Worm (Caenorhabditis elegans) whole organism, young adult: ENCODE results near the gene T04C4.3.

Experiments
- B0019.2 ChIP-seq: fragments of 200-800 bp; sonication (Bioruptor generic); conservative IDR thresholded peaks from 2 replicates; pipeline ENCODE4 v1.3.6; 2022; ENCODE audit warnings: missing genetic modification reagents, missing genetic modification characterization, missing compliant biosample characterization
- C06A6.2 ChIP-seq: fragments of 200-800 bp; sonication (Bioruptor generic); conservative IDR thresholded peaks from 2 replicates; pipeline ENCODE4 v1.3.6; 2022; ENCODE audit warnings: missing genetic modification characterization, missing compliant biosample characterization
- C17E4.6 ChIP-seq: fragments of 200-800 bp; sonication (Bioruptor generic); IDR thresholded peaks from 2 replicates; pipeline ENCODE4 v1.3.6; 2022; ENCODE audit warnings: missing genetic modification reagents, missing genetic modification characterization, missing compliant biosample characterization
- F10E7.11 ChIP-seq: sonication (generic microtip); optimal IDR thresholded peaks from 2 replicates; lab custom pipeline; 2017; ENCODE audit warnings: mild to moderate bottlenecking, missing genetic modification characterization, moderate library complexity, missing compliant biosample characterization
- F23B12.7 ChIP-seq: sonication (generic microtip); optimal IDR thresholded peaks from 2 replicates; lab custom pipeline; 2017; ENCODE audit warnings: missing genetic modification characterization, mild to moderate bottlenecking, missing compliant biosample characterization, antibody characterized with exemption, moderate library complexity; ENCODE audit not compliant: insufficient read depth
- F39B2.1 ChIP-seq: fragments of 200-800 bp; sonication (Bioruptor generic); IDR thresholded peaks from 2 replicates; pipeline ENCODE4 v1.3.6; 2022; ENCODE audit warnings: missing genetic modification reagents, missing genetic modification characterization, missing compliant biosample characterization
- F57A8.1 ChIP-seq: fragments of 200-800 bp; sonication (Bioruptor generic); optimal IDR thresholded peaks from 2 replicates; lab custom pipeline; 2018; ENCODE audit warnings: mild to moderate bottlenecking, missing genetic modification characterization, moderate library complexity, missing compliant biosample characterization
- F57C9.4 ChIP-seq: sonication (generic microtip); optimal IDR thresholded peaks from 2 replicates; lab custom pipeline; 2017; ENCODE audit warnings: mild to moderate bottlenecking, missing genetic modification characterization, missing compliant biosample characterization
- Y53G8AR.9 ChIP-seq: fragments of 200-800 bp; sonication (Bioruptor generic); conservative IDR thresholded peaks from 2 replicates; pipeline ENCODE4 v1.3.6; 2022; ENCODE audit warnings: missing genetic modification reagents, missing genetic modification characterization, missing compliant biosample characterization
- Y67H2A.10 ChIP-seq: fragments of 200-800 bp; sonication (Bioruptor generic); conservative IDR thresholded peaks from 2 replicates; pipeline ENCODE4 v1.3.6; 2022; ENCODE audit warnings: missing genetic modification reagents, missing genetic modification characterization, missing compliant biosample characterization
- Y95B8A.8 ChIP-seq: fragments of 200-800 bp; sonication (Bioruptor generic); IDR thresholded peaks from 2 replicates; pipeline ENCODE4 v1.3.6; 2022; ENCODE audit warnings: missing genetic modification reagents, missing genetic modification characterization, missing compliant biosample characterization
- aptf-3 ChIP-seq: fragments of 200-800 bp; sonication (Bioruptor generic); IDR thresholded peaks from 2 replicates; pipeline ENCODE4 v1.3.6; 2022; ENCODE audit warnings: missing genetic modification characterization, missing compliant biosample characterization
- athp-1 ChIP-seq: sonication (generic microtip); optimal IDR thresholded peaks from 2 replicates; lab custom pipeline; 2017; ENCODE audit warnings: mild to moderate bottlenecking, missing genetic modification characterization, missing compliant biosample characterization
- attf-5 ChIP-seq: fragments of 200-800 bp; sonication (Bioruptor generic); optimal IDR thresholded peaks from 2 replicates; lab custom pipeline; 2018; ENCODE audit warnings: mild to moderate bottlenecking, missing genetic modification characterization, missing compliant biosample characterization
- attf-6 ChIP-seq: fragments of 200-800 bp; sonication (Bioruptor generic); IDR thresholded peaks from 2 replicates; pipeline ENCODE4 v1.3.6; 2022; ENCODE audit warnings: missing genetic modification reagents, missing genetic modification characterization, missing compliant biosample characterization
- bed-2 ChIP-seq: fragments of 200-800 bp; sonication (Bioruptor generic); IDR thresholded peaks from 2 replicates; pipeline ENCODE4 v1.3.6; 2022; ENCODE audit warnings: missing genetic modification reagents, missing genetic modification characterization, missing compliant biosample characterization
- ccch-3 ChIP-seq: fragments of 200-800 bp; sonication (Bioruptor generic); optimal IDR thresholded peaks from 2 replicates; lab custom pipeline; 2018; ENCODE audit warnings: mild to moderate bottlenecking, missing genetic modification characterization, missing compliant biosample characterization
- ceh-100 ChIP-seq: fragments of 200-800 bp; sonication (Bioruptor generic); IDR thresholded peaks from 2 replicates; pipeline ENCODE4 v1.3.6; 2022; ENCODE audit warnings: missing genetic modification reagents, missing genetic modification characterization, missing compliant biosample characterization
- ceh-58 ChIP-seq: fragments of 200-800 bp; sonication (Bioruptor generic); IDR thresholded peaks from 2 replicates; pipeline ENCODE4 v1.3.6; 2022; ENCODE audit warnings: missing genetic modification characterization, missing compliant biosample characterization
- ceh-79 ChIP-seq: sonication (generic microtip); optimal IDR thresholded peaks from 2 replicates; lab custom pipeline; 2017; ENCODE audit warnings: mild to moderate bottlenecking, missing genetic modification characterization, missing compliant biosample characterization
- chd-7 ChIP-seq: sonication (generic microtip); optimal IDR thresholded peaks from 2 replicates; lab custom pipeline; 2016; ENCODE audit warnings: mild to moderate bottlenecking, missing genetic modification characterization, moderate library complexity, missing compliant biosample characterization
- die-1 ChIP-seq: sonication (generic microtip); optimal IDR thresholded peaks from 2 replicates; lab custom pipeline; 2016; ENCODE audit warnings: missing genotype, mild to moderate bottlenecking, missing genetic modification characterization, missing compliant biosample characterization
- egl-18 ChIP-seq: fragments of 200-800 bp; sonication (Bioruptor generic); IDR thresholded peaks from 2 replicates; pipeline ENCODE4 v1.3.6; 2022; ENCODE audit warnings: missing genetic modification reagents, missing genetic modification characterization, missing compliant biosample characterization
- egl-44 ChIP-seq: fragments of 200-800 bp; sonication (Bioruptor generic); IDR thresholded peaks from 2 replicates; pipeline ENCODE4 v1.3.6; 2022; ENCODE audit warnings: missing genetic modification reagents, missing genetic modification characterization, missing compliant biosample characterization
- egrh-3 ChIP-seq: fragments of 200-800 bp; sonication (Bioruptor generic); IDR thresholded peaks from 2 replicates; pipeline ENCODE4 v1.3.6; 2022; ENCODE audit warnings: missing genetic modification reagents, missing genetic modification characterization, missing compliant biosample characterization
- ekl-4 ChIP-seq: fragments of 200-800 bp; sonication (Bioruptor generic); IDR thresholded peaks from 2 replicates; pipeline ENCODE4 v1.3.6; 2022; ENCODE audit warnings: missing genetic modification reagents, missing genetic modification characterization, missing compliant biosample characterization
- gei-17 ChIP-seq: fragments of 200-800 bp; sonication (Bioruptor generic); optimal IDR thresholded peaks from 2 replicates; lab custom pipeline; 2018; ENCODE audit warnings: mild to moderate bottlenecking, missing genetic modification characterization, missing compliant biosample characterization
- hlh-26 ChIP-seq: fragments of 200-800 bp; sonication (Bioruptor generic); conservative IDR thresholded peaks from 2 replicates; pipeline ENCODE4 v1.3.6; 2022; ENCODE audit warnings: missing genetic modification reagents, missing genetic modification characterization, missing compliant biosample characterization
- hmg-20 ChIP-seq: fragments of 200-800 bp; sonication (Bioruptor generic); IDR thresholded peaks from 2 replicates; pipeline ENCODE4 v1.3.6; 2022; ENCODE audit warnings: missing genetic modification reagents, missing genetic modification characterization, missing compliant biosample characterization
- hrde-1 ChIP-seq: sonication (generic microtip); optimal IDR thresholded peaks from 2 replicates; lab custom pipeline; 2016; ENCODE audit warnings: missing genetic modification characterization, mild to moderate bottlenecking, missing compliant biosample characterization, moderate library complexity, missing genotype, missing genetic modification reagents, borderline replicate concordance
- lag-1 ChIP-seq: fragments of 200-800 bp; sonication (Bioruptor generic); IDR thresholded peaks from 2 replicates; pipeline ENCODE4 v1.3.6; 2022; ENCODE audit warnings: missing genetic modification reagents, missing genetic modification characterization, missing compliant biosample characterization
- lin-35 ChIP-seq, 3 experiments: fragments of 150-350 bp in 2 of 3; sonication (generic microtip) in 1 of 3; optimal IDR thresholded peaks; 2 replicates each; lab custom pipeline; 2014 to 2018; ENCODE audit warnings: missing biosample characterization in 3 of 3, missing genetic modification characterization in 3 of 3, missing genetic modification reagents in 3 of 3
- lin-40 ChIP-seq: sonication (generic microtip); optimal IDR thresholded peaks from 2 replicates; lab custom pipeline; 2016; ENCODE audit warnings: missing genetic modification characterization, mild to moderate bottlenecking, missing compliant biosample characterization, missing genotype, missing genetic modification reagents
- lsl-1 ChIP-seq: fragments of 200-800 bp; sonication (Bioruptor generic); optimal IDR thresholded peaks from 2 replicates; lab custom pipeline; 2018; ENCODE audit warnings: mild to moderate bottlenecking, missing genetic modification characterization, moderate library complexity, missing compliant biosample characterization
- lsy-27 ChIP-seq: sonication (generic microtip); optimal IDR thresholded peaks from 2 replicates; lab custom pipeline; 2017; ENCODE audit warnings: missing genetic modification characterization, mild to moderate bottlenecking, missing compliant biosample characterization, antibody characterized with exemption, missing genotype, borderline replicate concordance; ENCODE audit not compliant: insufficient read depth
- madf-8 ChIP-seq: fragments of 200-800 bp; sonication (Bioruptor generic); conservative IDR thresholded peaks from 2 replicates; pipeline ENCODE4 v1.3.6; 2022; ENCODE audit warnings: missing genetic modification reagents, missing genetic modification characterization, missing compliant biosample characterization
- nfya-1 ChIP-seq: sonication (generic microtip); optimal IDR thresholded peaks from 2 replicates; lab custom pipeline; 2017; ENCODE audit warnings: antibody characterized with exemption, missing compliant biosample characterization, missing genetic modification characterization, borderline replicate concordance; ENCODE audit not compliant: insufficient read depth
- sea-2 ChIP-seq: fragments of 200-800 bp; sonication (Bioruptor generic); IDR thresholded peaks from 2 replicates; pipeline ENCODE4 v1.3.6; 2022; ENCODE audit warnings: missing genetic modification characterization, missing compliant biosample characterization
- somi-1 ChIP-seq: fragments of 200-800 bp; sonication (Bioruptor generic); optimal IDR thresholded peaks from 2 replicates; lab custom pipeline; 2018; ENCODE audit warnings: mild to moderate bottlenecking, missing genetic modification characterization, missing compliant biosample characterization
- tbp1 ChIP-seq: fragments of 200-800 bp; sonication (Bioruptor generic); optimal IDR thresholded peaks from 2 replicates; lab custom pipeline; 2018; ENCODE audit warnings: mild to moderate bottlenecking, missing genetic modification characterization, missing compliant biosample characterization
- tbx-9 ChIP-seq: sonication (generic microtip); optimal IDR thresholded peaks from 2 replicates; lab custom pipeline; 2016; ENCODE audit warnings: borderline replicate concordance, missing genetic modification characterization, inconsistent platforms, missing compliant biosample characterization
- tlf-1 ChIP-seq: fragments of 200-800 bp; sonication (Bioruptor generic); optimal IDR thresholded peaks from 2 replicates; lab custom pipeline; 2018; ENCODE audit warnings: mild to moderate bottlenecking, missing genetic modification characterization, missing compliant biosample characterization
- zfh-2 ChIP-seq: fragments of 200-800 bp; sonication (Bioruptor generic); conservative IDR thresholded peaks from 2 replicates; pipeline ENCODE4 v1.3.6; 2022; ENCODE audit warnings: missing genetic modification reagents, missing genetic modification characterization, missing compliant biosample characterization
- ztf-25 ChIP-seq: fragments of 200-800 bp; sonication (Bioruptor generic); IDR thresholded peaks from 2 replicates; pipeline ENCODE4 v1.3.6; 2022; ENCODE audit warnings: missing genetic modification reagents, missing genetic modification characterization, missing compliant biosample characterization
- ztf-28 ChIP-seq: fragments of 200-800 bp; sonication (Bioruptor generic); IDR thresholded peaks from 2 replicates; pipeline ENCODE4 v1.3.6; 2022; ENCODE audit warnings: missing genetic modification reagents, missing genetic modification characterization, missing compliant biosample characterization

The T04C4.3 gene

ce11 chrIV:2220147-2220546 lies 3.5 kb upstream of the T04C4.3 start (continued):
- no peak for TF ChIP-seq ceh-100 (GFP tag; lab: Robert Waterston, UW)
- no peak for TF ChIP-seq tbx-9 (tag; lab: Kevin White, UChicago)
- no peak; the same call in 1 of the 2 replicates for TF ChIP-seq ekl-4
- no peak for TF ChIP-seq F39B2.1 (GFP tag; lab: Robert Waterston, UW)
- no peak for TF ChIP-seq ceh-79

ce11 chrIV:2219334-2219755 lies 2.7 kb upstream of the T04C4.3 start:
- TF ChIP-seq hmg-20 (peak; percentile 76; the same call in 1 of the 2 replicates), ekl-4 (peak; percentile 93), ceh-58 (GFP tag; lab: Robert Waterston, UW) (no peak), aptf-3 (GFP tag; lab: Robert Waterston, UW) (no peak), madf-8 (GFP tag; lab: Robert Waterston, UW) (no peak), tbp1 (GFP tag; lab: Kevin White, UChicago) (peak; percentile 73), C06A6.2 (GFP tag; lab: Robert Waterston, UW) (peak; percentile 98), ceh-79 (peak; percentile 58), F23B12.7 (no peak), F57A8.1 (GFP tag; lab: Kevin White, UChicago) (peak; percentile 32), zfh-2 (GFP tag; lab: Robert Waterston, UW) (peak; percentile 100), F10E7.11 (tag; lab: Kevin White, UChicago) (peak; percentile 14), lag-1 (GFP tag; lab: Robert Waterston, UW) (peak; percentile 79; the same call in 1 of the 2 replicates), athp-1 (tag; lab: Kevin White, UChicago) (peak; percentile 84), tlf-1 (GFP tag; lab: Kevin White, UChicago) (peak; percentile 95), F57C9.4 (tag; lab: Kevin White, UChicago) (peak; percentile 94), somi-1 (GFP tag; lab: Kevin White, UChicago) (peak; percentile 100), C17E4.6 (GFP tag; lab: Robert Waterston, UW) (peak; percentile 47), egrh-3 (GFP tag; lab: Robert Waterston, UW) (peak; percentile 98), attf-5 (peak; percentile 92), lin-40 (peak; percentile 98), hlh-26 (GFP tag; lab: Robert Waterston, UW) (no peak), Y67H2A.10 (no peak), ccch-3 (no peak), nfya-1 (no peak), ztf-28 (no peak), bed-2 (GFP tag; lab: Robert Waterston, UW) (peak; percentile 62; the same call in 1 of the 2 replicates), gei-17 (GFP tag; lab: Kevin White, UChicago) (peak; percentile 92), die-1 (tag; lab: Kevin White, UChicago) (peak; percentile 54), lsy-27 (no peak), ztf-25 (GFP tag; lab: Robert Waterston, UW) (no peak), lsl-1 (GFP tag; lab: Kevin White, UChicago) (peak; percentile 7), lin-35 (GFP tag; optimal IDR thresholded peaks at IDR 0.05; lab: Kevin White, UChicago) (peak in 1 of 3 experiments; percentile 82), attf-6 (GFP tag; lab: Robert Waterston, UW) (no peak), B0019.2 (GFP tag; lab: Robert Waterston, UW) (no peak), egl-18 (GFP tag; lab: Robert Waterston, UW) (peak; percentile 90), Y53G8AR.9 (GFP tag; lab: Robert Waterston, UW) (peak; percentile 96), sea-2 (peak; percentile 88; the same call in 1 of the 2 replicates), tbx-9 (tag; lab: Kevin White, UChicago) (no peak), Y95B8A.8 (no peak), chd-7 (tag; lab: Kevin White, UChicago) (peak; percentile 99), egl-44 (GFP tag; lab: Robert Waterston, UW) (peak; percentile 80; the same call in 1 of the 2 replicates), hrde-1 (tag; lab: Kevin White, UChicago) (no peak)
